Fruit fly (Drosophila melanogaster): ENCODE measurements around the gene CG13272.

DNA sequence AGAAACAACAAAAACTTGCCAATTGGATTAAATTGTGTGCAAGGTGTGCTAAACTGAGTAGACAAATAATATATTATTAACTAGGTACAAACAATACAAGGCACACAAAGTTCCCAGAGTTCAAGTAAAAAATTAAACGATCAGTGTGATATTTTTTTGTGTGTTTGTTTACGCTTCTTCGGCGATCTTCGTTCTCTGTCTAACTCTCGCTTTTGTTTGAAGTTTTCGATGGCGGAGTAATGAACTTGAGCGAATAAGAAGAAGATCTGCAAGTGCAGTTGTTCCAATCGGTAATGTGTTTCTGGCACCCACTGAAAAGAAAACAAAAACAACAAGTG, 12.0 kb downstream of the CG13272 start:
- TF ChIP-seq CG1620 (GFP tag; optimal IDR thresholded peaks at IDR 0.05) (no peak), CG33017 (tag; optimal IDR thresholded peaks at IDR 0.05) (no peak), pad (GFP tag; optimal IDR thresholded peaks at IDR 0.05) (no peak), CG5204 (GFP tag; optimal IDR thresholded peaks at IDR 0.05) (no peak), CG12768 (GFP tag; optimal IDR thresholded peaks at IDR 0.05) (no peak), Hr96 (GFP tag; optimal IDR thresholded peaks at IDR 0.05) (no peak), tj (GFP tag; optimal IDR thresholded peaks at IDR 0.05) (peak; percentile 31), toe (GFP tag; optimal IDR thresholded peaks at IDR 0.05) (no peak), CG14711 (tag; optimal IDR thresholded peaks at IDR 0.05) (no peak), cic (GFP tag; optimal IDR thresholded peaks at IDR 0.05) (no peak)

All from whole organism, adult.